Worm (Caenorhabditis elegans) whole organism, L3 larva: Measurements from ENCODE around the gene ell-1.
A peak's percentile ranks its signal among the peaks of the same experiment; 100 is the strongest.

Experiments
- ama-1 ChIP-seq: fragments of 150-350 bp; optimal IDR thresholded peaks from 2 replicates; lab custom pipeline; 2018
- nhr-76 ChIP-seq: fragments of 150-350 bp; sonication (generic microtip); optimal IDR thresholded peaks from 5 replicates; lab custom pipeline; 2014; ENCODE audit warnings: missing biosample characterization, missing genetic modification characterization

- TF ChIP-seq ama-1 (lab: Kevin White, UChicago) (peak; percentile 79), nhr-76 (no peak)
These were observed 51.6 kb downstream of the ell-1 start, which contains the start of the genes wapl-1 and htz-1 for ce11 chrIV:4445711-4446290.
